Worm (Caenorhabditis elegans): ENCODE data around the gene ceeh-2.

Gene ceeh-2

DNA sequence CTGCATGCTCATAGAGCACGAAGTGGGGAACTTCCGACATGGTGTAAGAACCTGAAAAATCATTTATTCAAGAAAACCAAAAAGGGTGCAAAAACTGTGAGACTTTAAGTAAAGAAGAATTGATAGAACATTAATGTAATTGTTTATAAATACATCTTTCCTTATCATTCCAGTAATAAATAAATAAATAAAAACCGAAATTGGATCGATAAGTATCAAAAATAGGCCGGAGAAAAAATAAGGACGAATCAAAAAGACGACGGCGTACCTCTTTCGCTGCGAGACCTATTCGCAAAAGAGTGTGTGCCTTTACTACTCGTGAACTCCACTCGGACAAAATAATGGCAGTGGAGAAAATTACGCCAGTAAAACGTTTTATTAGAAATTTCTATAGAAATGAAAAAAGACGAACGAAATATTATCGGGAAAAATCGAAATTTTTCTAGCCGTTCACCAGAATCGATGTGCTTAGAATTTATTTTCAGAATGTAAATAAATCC is 4.7 kb downstream of the ceeh-2 start, which contains the start of gene nol-56:
Gene nol-56 (minus strand): TSS at position 51 of the 500 bp plus-strand sequence.
- peak; percentile 58 for TF ChIP-seq elt-2 (tag; optimal IDR thresholded peaks at IDR 0.05)
- TF ChIP-seq ama-1 (optimal IDR thresholded peaks at IDR 0.05) = peak; percentile 37
- TF ChIP-seq fkh-2 (tag; optimal IDR thresholded peaks at IDR 0.05) = no peak
- peak; percentile 86 for TF ChIP-seq lin-39 (tag; optimal IDR thresholded peaks at IDR 0.05)
- no peak for TF ChIP-seq nhr-77 (tag; optimal IDR thresholded peaks at IDR 0.05)
- TF ChIP-seq elt-1 (tag; optimal IDR thresholded peaks at IDR 0.05) = no peak
- peak; percentile 93 for TF ChIP-seq pha-4 (tag; optimal IDR thresholded peaks at IDR 0.05)
- TF ChIP-seq egl-5 (tag; optimal IDR thresholded peaks at IDR 0.05) = peak; percentile 81
- peak; percentile 61 for TF ChIP-seq ceh-28 (tag; optimal IDR thresholded peaks at IDR 0.05)
- TF ChIP-seq jun-1 (tag; optimal IDR thresholded peaks at IDR 0.05) = peak; percentile 16
- TF ChIP-seq nfya-1 (tag; optimal IDR thresholded peaks at IDR 0.05; ENCODE audit: insufficient read depth) = peak; percentile 90
- TF ChIP-seq nhr-23 (tag; optimal IDR thresholded peaks at IDR 0.05) = peak; percentile 93
- peak; percentile 43 for TF ChIP-seq fkh-10 (GFP tag; optimal IDR thresholded peaks at IDR 0.05)
- TF ChIP-seq nhr-25 (tag; optimal IDR thresholded peaks at IDR 0.05) = peak; percentile 70
- peak; percentile 80 for TF ChIP-seq hmg-11 (tag; optimal IDR thresholded peaks at IDR 0.05)
- peak; percentile 93 for TF ChIP-seq lin-15B (tag; optimal IDR thresholded peaks at IDR 0.05)
- no peak for TF ChIP-seq ceh-16 (tag; optimal IDR thresholded peaks at IDR 0.05)
- peak; percentile 34 for TF ChIP-seq pqm-1 (tag; optimal IDR thresholded peaks at IDR 0.05)
- peak; percentile 4 for TF ChIP-seq R02D3.7 (tag; optimal IDR thresholded peaks at IDR 0.05)
- TF ChIP-seq unc-62 (GFP tag; optimal IDR thresholded peaks at IDR 0.05) = no peak
- TF ChIP-seq tbx-2 (tag; optimal IDR thresholded peaks at IDR 0.05) = no peak
- no peak for TF ChIP-seq mdl-1 (tag; optimal IDR thresholded peaks at IDR 0.05)
- TF ChIP-seq skn-1 (tag; optimal IDR thresholded peaks at IDR 0.05) = peak; percentile 14
- TF ChIP-seq nhr-43 (tag; optimal IDR thresholded peaks at IDR 0.05; ENCODE audit: poor library complexity, severe bottlenecking) = peak; percentile 77
- peak; percentile 80 for TF ChIP-seq snpc-4 (tag; optimal IDR thresholded peaks at IDR 0.05)
- peak; percentile 5 for TF ChIP-seq ztf-4 (tag; optimal IDR thresholded peaks at IDR 0.05)
- peak; percentile 66 for TF ChIP-seq lsy-12 (tag; optimal IDR thresholded peaks at IDR 0.05)

DNA sequence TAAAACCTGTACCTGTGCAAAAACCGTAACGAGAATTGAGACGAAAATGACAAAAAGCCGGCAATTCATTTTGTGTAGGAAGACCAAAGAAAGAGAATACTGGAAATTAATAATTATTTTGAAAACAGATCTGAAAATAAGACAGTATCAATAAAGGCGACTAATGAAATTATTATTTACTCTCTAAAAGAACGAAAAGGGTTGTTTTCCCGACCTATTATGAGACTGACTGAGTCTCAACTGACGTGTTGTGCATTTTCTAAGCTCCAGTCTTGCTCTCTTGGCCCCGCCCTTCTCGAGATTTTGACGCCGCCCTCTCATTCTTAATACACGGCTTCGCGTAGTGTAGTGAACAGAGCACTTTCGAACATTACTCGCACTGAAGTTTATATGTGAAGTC is 7.6 kb downstream of the ceeh-2 start, which contains the start of gene K07C5.9:
Gene K07C5.9 (minus strand): TSS at position 101 of the 400 bp plus-strand sequence.
- no peak for TF ChIP-seq tbx-2 (tag; optimal IDR thresholded peaks at IDR 0.05)
- no peak for TF ChIP-seq mdl-1 (tag; optimal IDR thresholded peaks at IDR 0.05)
- TF ChIP-seq nhr-43 (tag; optimal IDR thresholded peaks at IDR 0.05; ENCODE audit: poor library complexity, severe bottlenecking) = no peak
- no peak for TF ChIP-seq eor-1 (tag; optimal IDR thresholded peaks at IDR 0.05)
- no peak for TF ChIP-seq elt-1 (tag; optimal IDR thresholded peaks at IDR 0.05)
- TF ChIP-seq elt-2 (tag; optimal IDR thresholded peaks at IDR 0.05) = no peak
- no peak for TF ChIP-seq nhr-67 (tag; optimal IDR thresholded peaks at IDR 0.05)
- TF ChIP-seq skn-1 (tag; optimal IDR thresholded peaks at IDR 0.05) = no peak
- TF ChIP-seq daf-12 (tag; optimal IDR thresholded peaks at IDR 0.05) = no peak
- no peak for TF ChIP-seq fos-1 (tag; optimal IDR thresholded peaks at IDR 0.05)
- TF ChIP-seq nfya-1 (tag; optimal IDR thresholded peaks at IDR 0.05; ENCODE audit: insufficient read depth) = no peak
- TF ChIP-seq nhr-25 (tag; optimal IDR thresholded peaks at IDR 0.05) = no peak
- TF ChIP-seq fkh-2 (tag; optimal IDR thresholded peaks at IDR 0.05) = no peak
- TF ChIP-seq unc-39 (tag; optimal IDR thresholded peaks at IDR 0.05) = no peak
- no peak for TF ChIP-seq egl-27 (tag; optimal IDR thresholded peaks at IDR 0.05)
- TF ChIP-seq jun-1 (tag; optimal IDR thresholded peaks at IDR 0.05) = no peak
- no peak for TF ChIP-seq ztf-4 (tag; optimal IDR thresholded peaks at IDR 0.05)
- TF ChIP-seq nhr-76 (tag; optimal IDR thresholded peaks at IDR 0.05) = no peak
- no peak for TF ChIP-seq snpc-4 (tag; optimal IDR thresholded peaks at IDR 0.05)
- no peak for TF ChIP-seq nhr-12 (tag; optimal IDR thresholded peaks at IDR 0.05)

DNA sequence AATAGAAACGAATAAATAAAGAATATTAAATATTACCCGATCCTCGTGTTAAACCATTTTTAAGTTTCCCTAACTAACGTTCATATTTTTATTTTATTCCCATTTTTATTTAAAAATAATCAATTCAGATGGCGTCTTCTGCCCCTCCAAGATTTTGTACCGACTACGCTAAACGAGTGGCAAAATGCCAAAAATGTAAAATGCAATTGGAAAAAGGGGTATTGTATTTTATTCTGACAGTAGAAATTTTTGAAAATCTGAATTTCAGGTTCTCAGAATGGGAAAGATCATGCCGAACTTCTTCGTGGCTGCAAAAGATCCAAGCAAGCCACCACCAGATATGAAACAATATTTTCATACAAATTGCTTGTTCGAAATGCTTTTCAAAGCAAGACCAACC is 14.8 kb downstream of the ceeh-2 start, which contains the start of gene K07C5.3:
Gene K07C5.3 (plus strand): TSS at position 129 of the 400 bp plus-strand sequence.
- TF ChIP-seq ceh-28 (tag; optimal IDR thresholded peaks at IDR 0.05) (no peak), hmg-11 (tag; optimal IDR thresholded peaks at IDR 0.05) (no peak), unc-62 (GFP tag; optimal IDR thresholded peaks at IDR 0.05) (no peak), pha-4 (tag; optimal IDR thresholded peaks at IDR 0.05) (no peak), fos-1 (tag; optimal IDR thresholded peaks at IDR 0.05) (no peak), nfya-1 (tag; optimal IDR thresholded peaks at IDR 0.05; ENCODE audit: insufficient read depth) (no peak), zag-1 (tag; optimal IDR thresholded peaks at IDR 0.05) (no peak), ztf-11 (tag; optimal IDR thresholded peaks at IDR 0.05) (no peak), ceh-9 (tag; optimal IDR thresholded peaks at IDR 0.05) (no peak), lin-15B (tag; optimal IDR thresholded peaks at IDR 0.05) (no peak), nhr-12 (tag; optimal IDR thresholded peaks at IDR 0.05) (no peak)
